Fruit fly (Drosophila melanogaster) whole organism, embryonic: ENCODE results near the gene TotM.

Experiments
- CG10321 ChIP-seq: fragments of 200-800 bp; sonication (Bioruptor generic); IDR thresholded peaks from 2 replicates; pipeline ENCODE4 v1.3.6; 2022; ENCODE audit warnings: missing biosample characterization, missing genetic modification characterization
- CG11456 ChIP-seq: fragments of 200-800 bp; sonication (Bioruptor generic); IDR thresholded peaks from 3 replicates; pipeline ENCODE4 v1.3.6; 2022; ENCODE audit warnings: missing biosample characterization, missing genetic modification characterization
- CG11695 ChIP-seq: fragments of 200-800 bp; sonication (Bioruptor generic); IDR thresholded peaks from 3 replicates; pipeline ENCODE4 v1.3.6; 2022; ENCODE audit warnings: missing biosample characterization, missing genetic modification characterization
- CG12071 ChIP-seq: fragments of 200-800 bp; sonication (Bioruptor generic); optimal IDR thresholded peaks from 3 replicates; lab custom pipeline; 2018; ENCODE audit warnings: missing biosample characterization, mild to moderate bottlenecking, missing genetic modification characterization
- CG14441 ChIP-seq: fragments of 200-800 bp; sonication (Bioruptor generic); IDR thresholded peaks from 2 replicates; pipeline ENCODE4 v1.3.6; 2022; ENCODE audit warnings: missing biosample characterization, missing genetic modification characterization
- CG14965 ChIP-seq: fragments of 200-800 bp; sonication (Bioruptor generic); optimal IDR thresholded peaks from 2 replicates; lab custom pipeline; 2016; ENCODE audit warnings: missing biosample characterization, missing genetic modification characterization, borderline replicate concordance
- CG2120 ChIP-seq: fragments of 200-800 bp; sonication (Bioruptor generic); optimal IDR thresholded peaks from 3 replicates; lab custom pipeline; 2016; ENCODE audit warnings: missing biosample characterization, missing genetic modification characterization
- CG2199 ChIP-seq: fragments of 200-800 bp; sonication (Bioruptor generic); IDR thresholded peaks from 3 replicates; pipeline ENCODE4 v1.3.6; 2022; ENCODE audit warnings: missing biosample characterization, missing genetic modification characterization
- CG3281 ChIP-seq: fragments of 200-800 bp; sonication (Bioruptor generic); optimal IDR thresholded peaks from 3 replicates; lab custom pipeline; 2017; ENCODE audit warnings: missing biosample characterization, mild to moderate bottlenecking, missing genetic modification characterization
- CG6175 ChIP-seq: fragments of 200-800 bp; sonication (Bioruptor generic); IDR thresholded peaks from 3 replicates; pipeline ENCODE4 v1.3.6; 2022; ENCODE audit warnings: missing biosample characterization, missing genetic modification characterization
- CG8388 ChIP-seq: fragments of 200-800 bp; sonication (Bioruptor generic); optimal IDR thresholded peaks from 2 replicates; lab custom pipeline; 2019; ENCODE audit warnings: missing biosample characterization, mild to moderate bottlenecking, missing genetic modification characterization, moderate library complexity
- CG8944 ChIP-seq: fragments of 200-800 bp; sonication (Bioruptor generic); optimal IDR thresholded peaks from 3 replicates; lab custom pipeline; 2016; ENCODE audit warnings: missing biosample characterization, missing genetic modification characterization
- CG9797 ChIP-seq: fragments of 200-800 bp; sonication (Bioruptor generic); optimal IDR thresholded peaks from 3 replicates; lab custom pipeline; 2018; ENCODE audit warnings: missing biosample characterization, mild to moderate bottlenecking, missing genetic modification characterization
- D ChIP-seq, 2 experiments: fragments of 200-800 bp in 1 of 2; fragments of >200 bp in 1 of 2; sonication (Bioruptor generic) in 1 of 2; optimal IDR thresholded peaks; 2 replicates in 1 of 2; 3 replicates in 1 of 2; lab custom pipeline; 2017; ENCODE audit warnings: mild to moderate bottlenecking in 1 of 2, missing biosample characterization in 1 of 2, missing genetic modification characterization in 1 of 2, missing genetic modification reagents in 1 of 2
- E2f1 ChIP-seq: fragments of 200-800 bp; sonication (Bioruptor generic); IDR thresholded peaks from 2 replicates; pipeline ENCODE4 v1.3.6; 2022; ENCODE audit warnings: missing biosample characterization, missing genetic modification characterization
- E2f2 ChIP-seq: fragments of 200-800 bp; sonication (Bioruptor generic); IDR thresholded peaks from 2 replicates; pipeline ENCODE4 v1.3.6; 2022; ENCODE audit warnings: missing biosample characterization, missing genetic modification characterization
- Lhr ChIP-seq: fragments of 200-800 bp; sonication (Bioruptor generic); optimal IDR thresholded peaks from 3 replicates; lab custom pipeline; 2017; ENCODE audit warnings: mild to moderate bottlenecking, missing biosample characterization, missing genetic modification reagents, missing genetic modification characterization
- Lim3 ChIP-seq: fragments of 200-800 bp; sonication (Bioruptor generic); IDR thresholded peaks from 2 replicates; pipeline ENCODE4 v1.3.6; 2022; ENCODE audit warnings: missing biosample characterization, missing genetic modification characterization
- Oaz ChIP-seq: fragments of 200-800 bp; sonication (Bioruptor generic); IDR thresholded peaks from 2 replicates; pipeline ENCODE4 v1.3.6; 2022; ENCODE audit warnings: missing biosample characterization, missing genetic modification characterization
- Pdp1 ChIP-seq, 2 experiments: fragments of 200-800 bp; sonication (Bioruptor generic); optimal IDR thresholded peaks; 3 replicates each; lab custom pipeline; 2016; ENCODE audit warnings: missing biosample characterization in 2 of 2, missing genetic modification characterization in 2 of 2, mild to moderate bottlenecking in 1 of 2, moderate library complexity in 1 of 2
- Six4 ChIP-seq: fragments of 200-800 bp; sonication (Bioruptor generic); optimal IDR thresholded peaks from 2 replicates; lab custom pipeline; 2016; ENCODE audit warnings: missing biosample characterization, missing genetic modification characterization
- Sox102F ChIP-seq: fragments of 200-800 bp; sonication (Bioruptor generic); optimal IDR thresholded peaks from 2 replicates; lab custom pipeline; 2018; ENCODE audit warnings: missing biosample characterization, mild to moderate bottlenecking, missing genetic modification characterization, moderate library complexity
- Ssrp ChIP-seq: fragments of 200-800 bp; sonication (Bioruptor generic); optimal IDR thresholded peaks from 2 replicates; lab custom pipeline; 2018; ENCODE audit warnings: missing biosample characterization, mild to moderate bottlenecking, missing genetic modification characterization, moderate library complexity
- caup ChIP-seq: fragments of 200-800 bp; sonication (Bioruptor generic); optimal IDR thresholded peaks from 3 replicates; lab custom pipeline; 2017; ENCODE audit warnings: missing biosample characterization, mild to moderate bottlenecking, missing genetic modification characterization, moderate library complexity; ENCODE audit not compliant: severe bottlenecking
- croc ChIP-seq: fragments of 200-800 bp; sonication (Bioruptor generic); conservative IDR thresholded peaks from 3 replicates; pipeline ENCODE4 v1.3.6; 2022; ENCODE audit warnings: missing biosample characterization, missing genetic modification characterization
- emc ChIP-seq: fragments of 200-800 bp; sonication (Bioruptor generic); optimal IDR thresholded peaks from 2 replicates; lab custom pipeline; 2016; ENCODE audit warnings: missing biosample characterization, missing genetic modification characterization
- exex ChIP-seq: fragments of 200-800 bp; sonication (Bioruptor generic); optimal IDR thresholded peaks from 4 replicates; lab custom pipeline; 2018; ENCODE audit warnings: missing biosample characterization, mild to moderate bottlenecking, missing genetic modification characterization, moderate library complexity
- her ChIP-seq: fragments of 200-800 bp; sonication (Bioruptor generic); optimal IDR thresholded peaks from 2 replicates; lab custom pipeline; 2016; ENCODE audit warnings: missing biosample characterization, missing genetic modification characterization
- luna ChIP-seq: fragments of 200-800 bp; sonication (Bioruptor generic); optimal IDR thresholded peaks from 2 replicates; lab custom pipeline; 2016; ENCODE audit warnings: missing biosample characterization, missing genetic modification characterization
- nmo ChIP-seq: fragments of 200-800 bp; sonication (Bioruptor generic); optimal IDR thresholded peaks from 2 replicates; lab custom pipeline; 2018; ENCODE audit warnings: missing biosample characterization, mild to moderate bottlenecking, missing genetic modification characterization, moderate library complexity
- pho ChIP-seq: fragments of 200-800 bp; sonication (Bioruptor generic); optimal IDR thresholded peaks from 2 replicates; lab custom pipeline; 2016; ENCODE audit warnings: missing biosample characterization, missing genetic modification characterization
- run ChIP-seq: fragments of 200-800 bp; sonication (Bioruptor generic); optimal IDR thresholded peaks from 3 replicates; lab custom pipeline; 2018; ENCODE audit warnings: missing biosample characterization, mild to moderate bottlenecking, missing genetic modification characterization
- sens ChIP-seq: fragments of 200-800 bp; sonication (Bioruptor generic); peaks from one replicate; lab custom pipeline; 2016; ENCODE audit warnings: missing biosample characterization, missing genetic modification characterization
- sens-2 ChIP-seq: fragments of 200-800 bp; sonication (Bioruptor generic); IDR thresholded peaks from 2 replicates; pipeline ENCODE4 v1.3.6; 2022; ENCODE audit warnings: missing biosample characterization, missing genetic modification characterization
- sob ChIP-seq: fragments of 200-800 bp; sonication (Bioruptor generic); IDR thresholded peaks from 2 replicates; pipeline ENCODE4 v1.3.6; 2022; ENCODE audit warnings: missing biosample characterization, missing genetic modification characterization
- sqz ChIP-seq: fragments of 200-800 bp; sonication (Bioruptor generic); optimal IDR thresholded peaks from 3 replicates; lab custom pipeline; 2018; ENCODE audit warnings: missing biosample characterization, mild to moderate bottlenecking, missing genetic modification characterization
- ssp ChIP-seq: fragments of 200-800 bp; sonication (Bioruptor generic); IDR thresholded peaks from 2 replicates; pipeline ENCODE4 v1.3.6; 2022; ENCODE audit warnings: missing biosample characterization, missing genetic modification characterization
- usp ChIP-seq: fragments of >200 bp; optimal IDR thresholded peaks from 2 replicates; lab custom pipeline; 2017; ENCODE audit warnings: missing biosample characterization, missing genetic modification characterization
- zen ChIP-seq: fragments of 200-800 bp; sonication (Bioruptor generic); optimal IDR thresholded peaks from 3 replicates; lab custom pipeline; 2018; ENCODE audit warnings: missing biosample characterization, mild to moderate bottlenecking, missing genetic modification characterization, moderate library complexity
- zfh1 ChIP-seq: fragments of 200-800 bp; sonication (Bioruptor generic); IDR thresholded peaks from 3 replicates; pipeline ENCODE4 v1.3.6; 2022; ENCODE audit warnings: missing biosample characterization, missing genetic modification characterization

Gene TotM

DNA sequence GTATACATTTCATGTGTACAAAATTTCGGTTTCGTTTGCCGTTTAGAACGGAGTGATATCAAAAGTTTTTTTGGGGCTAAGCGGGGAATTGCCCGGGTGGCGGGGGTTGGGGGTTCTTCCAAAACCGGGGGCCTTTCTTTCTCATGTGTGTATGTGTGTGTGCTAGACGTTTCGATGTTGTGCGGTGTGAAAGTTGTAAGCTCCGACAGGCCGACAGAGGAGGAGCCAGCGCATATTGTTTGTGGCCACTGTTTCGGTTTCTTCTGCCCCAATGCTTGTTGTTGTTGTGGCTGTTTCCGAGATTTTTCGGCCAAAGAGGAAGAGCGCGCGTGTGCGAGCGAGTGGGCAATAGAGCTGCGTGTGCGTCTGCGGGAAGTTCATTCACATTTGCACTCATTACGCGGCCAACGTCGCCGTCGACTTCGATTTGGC is 29.4 kb upstream of the TotM start (continued):
- TF ChIP-seq Ssrp (no peak), CG14441 (GFP tag; lab: Robert Waterston, UW) (no peak), CG2120 (GFP tag; lab: Kevin White, UChicago) (no peak), CG2199 (GFP tag; lab: Robert Waterston, UW) (peak; percentile 67; the same call in 1 of the 3 replicates), sob (GFP tag; lab: Robert Waterston, UW) (no peak), CG11695 (no peak), CG8388 (GFP tag; lab: Kevin White, UChicago) (peak; percentile 75), usp (GFP tag; lab: Kevin White, UChicago) (no peak), her (GFP tag; lab: Kevin White, UChicago) (no peak), CG14965 (GFP tag; lab: Kevin White, UChicago) (no peak), pho (GFP tag; lab: Kevin White, UChicago) (no peak), CG9797 (GFP tag; lab: Kevin White, UChicago) (no peak), sens (GFP tag; lab: Kevin White, UChicago) (no peak), D (optimal IDR thresholded peaks at IDR 0.05; lab: Kevin White, UChicago) (no peak), D (GFP tag; optimal IDR thresholded peaks at IDR 0.05; lab: Kevin White, UChicago) (no peak), run (tag; lab: Kevin White, UChicago) (no peak), exex (tag; lab: Kevin White, UChicago) (no peak), zfh1 (GFP tag; lab: Robert Waterston, UW) (no peak), nmo (GFP tag; lab: Kevin White, UChicago) (no peak), CG8944 (GFP tag; lab: Kevin White, UChicago) (no peak), Lhr (GFP tag; lab: Kevin White, UChicago) (no peak), zen (no peak), Pdp1 (GFP tag; optimal IDR thresholded peaks at IDR 0.05; lab: Kevin White, UChicago) (no peak), emc (GFP tag; lab: Kevin White, UChicago) (no peak), Sox102F (GFP tag; lab: Kevin White, UChicago) (no peak), CG12071 (no peak), ssp (GFP tag; lab: Robert Waterston, UW) (no peak), sens-2 (GFP tag; lab: Robert Waterston, UW) (peak; percentile 79; the same call in 1 of the 2 replicates), CG10321 (GFP tag; lab: Robert Waterston, UW) (no peak), luna (GFP tag; lab: Kevin White, UChicago) (no peak), sqz (peak; percentile 31), croc (GFP tag; lab: Robert Waterston, UW) (no peak), Lim3 (no peak), CG11456 (GFP tag; lab: Robert Waterston, UW) (no peak), E2f2 (GFP tag; lab: Robert Waterston, UW) (no peak), E2f1 (GFP tag; lab: Robert Waterston, UW) (no peak), Oaz (GFP tag; lab: Robert Waterston, UW) (no peak), Six4 (GFP tag; lab: Kevin White, UChicago) (no peak), CG6175 (GFP tag; lab: Robert Waterston, UW) (0 out of 3 replicates have a peak, but pooled peaks have one; percentile 18), CG3281 (GFP tag; lab: Kevin White, UChicago) (no peak), caup (GFP tag; lab: Kevin White, UChicago) (no peak)
